Fruit fly (Drosophila melanogaster) whole organism, prepupa: ENCODE measurements around the gene Tap42.

ENCODE experiments used
- CG10631 ChIP-seq: fragments of 200-800 bp; sonication (Bioruptor generic); optimal IDR thresholded peaks from 2 replicates; lab custom pipeline; 2016; ENCODE audit warnings: missing biosample characterization, missing genetic modification characterization
- CG10669 ChIP-seq: fragments of 200-800 bp; sonication (Bioruptor generic); optimal IDR thresholded peaks from 3 replicates; lab custom pipeline; 2018; ENCODE audit warnings: missing biosample characterization, mild to moderate bottlenecking, missing genetic modification characterization, moderate library complexity
- CG11902 ChIP-seq: fragments of 200-800 bp; sonication (Bioruptor generic); optimal IDR thresholded peaks from 3 replicates; lab custom pipeline; 2016; ENCODE audit warnings: missing biosample characterization, missing genetic modification characterization
- CG1621 ChIP-seq: fragments of 200-800 bp; sonication (Bioruptor generic); optimal IDR thresholded peaks from 3 replicates; lab custom pipeline; 2018; ENCODE audit warnings: missing biosample characterization, mild to moderate bottlenecking, missing genetic modification characterization
- CG16779 ChIP-seq: fragments of 200-800 bp; sonication (Bioruptor generic); optimal IDR thresholded peaks from 3 replicates; lab custom pipeline; 2017; ENCODE audit warnings: missing biosample characterization, mild to moderate bottlenecking, missing genetic modification characterization
- CG3032 ChIP-seq: fragments of 200-800 bp; optimal IDR thresholded peaks from 2 replicates; lab custom pipeline; 2019; ENCODE audit warnings: missing biosample characterization, mild to moderate bottlenecking, missing genetic modification characterization, moderate library complexity
- CG31627 ChIP-seq: fragments of 200-800 bp; sonication (Bioruptor generic); optimal IDR thresholded peaks from 3 replicates; lab custom pipeline; 2016; ENCODE audit warnings: missing biosample characterization, missing genetic modification characterization
- CG34406 ChIP-seq: fragments of 200-800 bp; sonication (Bioruptor generic); optimal IDR thresholded peaks from 3 replicates; lab custom pipeline; 2016; ENCODE audit warnings: missing biosample characterization, missing genetic modification characterization
- CG6163 ChIP-seq: fragments of 200-800 bp; sonication (Bioruptor generic); IDR thresholded peaks from 3 replicates; pipeline ENCODE4 v1.3.6; 2022; ENCODE audit warnings: missing biosample characterization, missing genetic modification characterization
- CG6792 ChIP-seq: fragments of 200-800 bp; sonication (Bioruptor generic); optimal IDR thresholded peaks from 3 replicates; lab custom pipeline; 2016; ENCODE audit warnings: missing biosample characterization, missing genetic modification characterization
- CG6808 ChIP-seq: fragments of 200-800 bp; sonication (Bioruptor generic); optimal IDR thresholded peaks from 3 replicates; lab custom pipeline; 2017; ENCODE audit warnings: missing biosample characterization, missing genetic modification characterization, mild to moderate bottlenecking, moderate library complexity, missing genetic modification reagents
- CG7368 ChIP-seq: fragments of 200-800 bp; sonication (Bioruptor generic); optimal IDR thresholded peaks from 3 replicates; lab custom pipeline; 2016; ENCODE audit warnings: missing biosample characterization, missing genetic modification characterization
- CG8319 ChIP-seq: fragments of 200-800 bp; sonication (Bioruptor generic); optimal IDR thresholded peaks from 3 replicates; lab custom pipeline; 2016; ENCODE audit warnings: missing biosample characterization, missing genetic modification characterization
- CG8632 ChIP-seq: fragments of 200-800 bp; sonication (Bioruptor generic); optimal IDR thresholded peaks from 3 replicates; lab custom pipeline; 2016; ENCODE audit warnings: missing biosample characterization, missing genetic modification characterization
- CG9139 ChIP-seq: fragments of 200-800 bp; sonication (Bioruptor generic); optimal IDR thresholded peaks from 3 replicates; lab custom pipeline; 2017; ENCODE audit warnings: missing biosample characterization, mild to moderate bottlenecking, missing genetic modification characterization
- Eip78C ChIP-seq: fragments of 200-800 bp; sonication (Bioruptor generic); peaks from one replicate; lab custom pipeline; 2016; ENCODE audit warnings: missing biosample characterization, missing genetic modification characterization
- Eip93F ChIP-seq: fragments of 200-800 bp; sonication (Bioruptor generic); optimal IDR thresholded peaks from 2 replicates; lab custom pipeline; 2016; ENCODE audit warnings: missing biosample characterization, mild to moderate bottlenecking, missing genetic modification characterization
- Ets21C ChIP-seq: fragments of 200-800 bp; sonication (Bioruptor generic); optimal IDR thresholded peaks from 3 replicates; lab custom pipeline; 2016; ENCODE audit warnings: missing biosample characterization, missing genetic modification characterization
- Ets96B ChIP-seq: fragments of 200-800 bp; optimal IDR thresholded peaks from 2 replicates; lab custom pipeline; 2019; ENCODE audit warnings: missing biosample characterization, mild to moderate bottlenecking, missing genetic modification characterization, moderate library complexity
- Hr39 ChIP-seq: fragments of 200-800 bp; sonication (Bioruptor generic); optimal IDR thresholded peaks from 2 replicates; lab custom pipeline; 2016; ENCODE audit warnings: missing biosample characterization, missing genetic modification characterization
- Lpt ChIP-seq: fragments of 200-800 bp; sonication (Bioruptor generic); optimal IDR thresholded peaks from 3 replicates; lab custom pipeline; 2016; ENCODE audit warnings: missing biosample characterization, missing genetic modification characterization
- Met ChIP-seq: fragments of 200-800 bp; sonication (Bioruptor generic); optimal IDR thresholded peaks from 3 replicates; lab custom pipeline; 2016; ENCODE audit warnings: missing biosample characterization, missing genetic modification characterization
- Smox ChIP-seq: fragments of 200-800 bp; sonication (Bioruptor generic); optimal IDR thresholded peaks from 3 replicates; lab custom pipeline; 2016; ENCODE audit warnings: missing biosample characterization, missing genetic modification characterization
- Sox14 ChIP-seq: fragments of 200-800 bp; sonication (Bioruptor generic); optimal IDR thresholded peaks from 3 replicates; lab custom pipeline; 2016; ENCODE audit warnings: missing biosample characterization, missing genetic modification characterization
- Sox15 ChIP-seq: fragments of 200-800 bp; sonication (Bioruptor generic); optimal IDR thresholded peaks from 3 replicates; lab custom pipeline; 2016; ENCODE audit warnings: missing biosample characterization, missing genetic modification characterization
- achi ChIP-seq: fragments of 200-800 bp; sonication (Bioruptor generic); optimal IDR thresholded peaks from 3 replicates; lab custom pipeline; 2016; ENCODE audit warnings: missing biosample characterization, missing genetic modification characterization
- acj6 ChIP-seq: fragments of 200-800 bp; sonication (Bioruptor generic); optimal IDR thresholded peaks from 3 replicates; lab custom pipeline; 2016; ENCODE audit warnings: missing biosample characterization, missing genetic modification characterization
- cyc ChIP-seq: fragments of 200-800 bp; sonication (Bioruptor generic); optimal IDR thresholded peaks from 3 replicates; lab custom pipeline; 2016; ENCODE audit warnings: missing biosample characterization, missing genetic modification characterization
- dac ChIP-seq: fragments of 200-800 bp; sonication (Bioruptor generic); optimal IDR thresholded peaks from 2 replicates; lab custom pipeline; 2017; ENCODE audit warnings: missing biosample characterization, mild to moderate bottlenecking, missing genetic modification characterization
- dsx ChIP-seq: fragments of 200-800 bp; optimal IDR thresholded peaks from 3 replicates; lab custom pipeline; 2019; ENCODE audit warnings: missing biosample characterization, mild to moderate bottlenecking, missing genetic modification characterization, moderate library complexity; ENCODE audit not compliant: poor library complexity, severe bottlenecking
- eg ChIP-seq: fragments of 200-800 bp; sonication (Bioruptor generic); IDR thresholded peaks from 3 replicates; pipeline ENCODE4 v1.3.6; 2022; ENCODE audit warnings: missing biosample characterization, missing genetic modification characterization
- fd85E ChIP-seq: fragments of 200-800 bp; sonication (Bioruptor generic); optimal IDR thresholded peaks from 3 replicates; lab custom pipeline; 2016; ENCODE audit warnings: missing biosample characterization, missing genetic modification characterization
- fkh ChIP-seq: fragments of 200-800 bp; sonication (Bioruptor generic); optimal IDR thresholded peaks from 3 replicates; lab custom pipeline; 2017; ENCODE audit warnings: missing biosample characterization, mild to moderate bottlenecking, missing genetic modification characterization, moderate library complexity
- lz ChIP-seq: fragments of 200-800 bp; sonication (Bioruptor generic); optimal IDR thresholded peaks from 3 replicates; lab custom pipeline; 2016; ENCODE audit warnings: missing biosample characterization, missing genetic modification characterization
- net ChIP-seq: fragments of 200-800 bp; sonication (Bioruptor generic); optimal IDR thresholded peaks from 3 replicates; lab custom pipeline; 2016; ENCODE audit warnings: missing biosample characterization, missing genetic modification characterization
- topi ChIP-seq: fragments of 200-800 bp; sonication (Bioruptor generic); optimal IDR thresholded peaks from 3 replicates; lab custom pipeline; 2016; ENCODE audit warnings: missing biosample characterization, missing genetic modification characterization
- vri ChIP-seq: fragments of 200-800 bp; sonication (Bioruptor generic); optimal IDR thresholded peaks from 3 replicates; lab custom pipeline; 2016; ENCODE audit warnings: missing biosample characterization, mild to moderate bottlenecking, missing genetic modification characterization

Gene Tap42

DNA sequence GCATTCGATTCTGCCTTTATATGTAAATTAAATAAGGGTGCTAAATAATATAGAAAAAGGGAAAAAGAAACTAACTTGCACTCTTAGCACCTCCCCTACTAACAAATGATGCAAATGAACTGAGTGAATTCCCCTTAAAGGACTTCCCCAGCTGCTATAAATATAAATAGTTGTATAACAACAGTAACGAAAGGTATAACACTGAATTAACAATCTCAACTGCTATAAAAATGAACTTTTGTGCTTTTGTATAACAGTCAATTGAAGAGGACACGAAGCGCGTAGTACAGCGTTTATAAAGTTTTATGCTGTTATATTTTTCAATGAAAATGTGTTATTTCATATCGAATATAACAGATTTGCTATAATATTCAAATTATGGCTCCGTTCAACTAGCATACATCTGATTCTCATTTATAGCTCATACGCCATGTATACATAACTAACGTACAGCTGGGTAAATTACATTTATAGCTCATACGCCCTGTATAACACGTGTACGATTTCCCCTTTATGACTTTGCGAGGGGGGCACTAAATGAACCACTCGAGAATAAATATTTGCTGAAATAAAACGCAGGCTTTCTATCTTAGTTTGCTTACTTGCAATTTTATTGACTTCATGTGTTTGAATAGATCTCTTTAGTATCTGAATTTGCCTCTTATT, 18.0 kb upstream of the Tap42 start:
- TF ChIP-seq Eip78C (peak; percentile 73), vri (GFP tag; lab: Kevin White, UChicago) (no peak)

DNA sequence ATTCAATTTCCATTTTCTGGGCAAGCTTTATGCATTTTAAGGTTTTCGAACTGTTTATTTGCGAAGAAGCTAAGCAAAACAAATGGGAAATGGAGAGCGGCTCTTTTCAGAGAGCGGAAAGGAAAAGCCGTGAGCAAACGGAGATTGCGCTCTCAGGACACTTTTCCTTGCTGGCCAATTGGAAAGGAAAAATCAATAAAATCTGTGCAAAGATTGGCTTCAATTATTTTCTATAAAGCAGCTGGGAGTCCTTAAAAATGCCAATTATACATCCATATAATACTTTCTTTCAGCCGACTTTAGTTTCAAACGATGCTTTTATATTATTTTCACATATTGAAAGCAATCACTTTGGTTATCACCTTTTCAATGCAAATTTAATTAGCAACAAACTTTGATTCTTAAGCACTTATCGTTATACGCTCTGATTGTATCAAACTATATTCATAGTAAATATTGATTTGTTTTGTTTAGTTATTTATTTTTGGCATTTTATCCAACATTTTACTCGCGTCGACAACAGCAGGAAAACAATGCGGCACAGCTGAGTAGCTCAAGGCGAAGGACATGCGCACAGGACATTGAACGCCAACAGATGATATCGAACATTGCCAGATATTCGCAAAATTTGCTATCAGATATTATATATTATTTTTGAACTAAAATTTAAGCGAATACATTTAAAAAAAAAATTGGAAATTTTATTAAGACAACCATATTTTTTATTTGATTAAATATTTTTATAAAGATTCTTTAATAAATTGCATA, 12.7 kb upstream of the Tap42 start, which contains the start of gene CG9395:
Gene CG9395 (minus strand): TSS at position 494 of the 768 bp plus-strand sequence.
- no peak for TF ChIP-seq CG8632
- TF ChIP-seq dsx (GFP tag; lab: Kevin White, UChicago), result no peak
- no peak for TF ChIP-seq CG11902
- no peak for TF ChIP-seq CG8319

DNA sequence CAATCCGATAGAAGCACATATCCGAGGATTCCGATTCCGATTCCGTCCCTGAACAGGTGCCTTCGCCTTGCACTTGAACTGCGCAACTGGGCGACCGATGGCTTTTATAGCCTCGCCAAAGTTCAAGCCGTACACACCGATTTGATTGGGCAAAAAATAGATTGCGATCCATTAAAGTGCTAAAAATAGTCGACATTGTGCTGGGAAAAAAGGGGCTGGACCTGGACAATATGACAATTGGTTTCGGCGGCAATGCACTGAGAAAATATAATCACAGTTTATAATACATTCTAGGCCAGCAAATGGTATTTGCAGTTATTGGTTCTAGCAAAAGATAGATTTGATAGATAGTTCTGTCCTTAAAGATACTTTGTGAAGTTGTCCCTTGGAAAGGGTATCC, 6.0 kb upstream of the Tap42 start, which contains the start of gene CG9377:
Gene CG9377 (minus strand): TSS at position 101 of the 400 bp plus-strand sequence.
- TF ChIP-seq CG1621 (tag; lab: Kevin White, UChicago) (no peak), topi (GFP tag; lab: Kevin White, UChicago) (no peak), CG16779 (tag; lab: Kevin White, UChicago) (no peak), Eip93F (GFP tag; lab: Kevin White, UChicago) (no peak), Met (no peak), Lpt (no peak), CG6163 (GFP tag; lab: Robert Waterston, UW) (no peak), CG10669 (GFP tag; lab: Kevin White, UChicago) (no peak), Eip78C (no peak), CG11902 (no peak), CG3032 (tag; lab: Kevin White, UChicago) (no peak), vri (GFP tag; lab: Kevin White, UChicago) (no peak), Hr39 (GFP tag; lab: Kevin White, UChicago) (no peak), net (GFP tag; lab: Kevin White, UChicago) (no peak)

DNA sequence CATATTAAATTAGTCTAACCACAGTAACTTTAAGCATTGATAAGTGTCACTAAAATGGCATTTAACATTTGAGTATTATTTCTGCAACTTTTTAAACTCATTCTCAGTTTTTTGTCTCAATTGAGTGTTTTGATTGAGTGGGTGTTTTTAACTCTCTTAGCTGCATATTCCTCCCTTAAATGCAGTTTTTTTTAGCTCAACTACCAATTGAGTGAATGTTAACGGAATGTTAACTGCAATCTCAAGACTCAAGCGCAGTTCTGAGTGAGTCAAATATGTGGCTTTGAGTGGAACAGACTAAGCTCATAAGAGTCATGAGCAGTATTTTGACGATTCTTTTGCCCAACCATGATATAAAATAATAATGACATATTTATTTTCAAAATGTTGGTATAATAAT, 4.5 kb upstream of the Tap42 start:
- TF ChIP-seq net (GFP tag; lab: Kevin White, UChicago) (no peak), Ets96B (no peak), CG7368 (GFP tag; lab: Kevin White, UChicago) (no peak), CG6163 (GFP tag; lab: Robert Waterston, UW) (no peak), CG6808 (GFP tag; lab: Kevin White, UChicago) (no peak), Sox14 (GFP tag; lab: Kevin White, UChicago) (no peak)

DNA sequence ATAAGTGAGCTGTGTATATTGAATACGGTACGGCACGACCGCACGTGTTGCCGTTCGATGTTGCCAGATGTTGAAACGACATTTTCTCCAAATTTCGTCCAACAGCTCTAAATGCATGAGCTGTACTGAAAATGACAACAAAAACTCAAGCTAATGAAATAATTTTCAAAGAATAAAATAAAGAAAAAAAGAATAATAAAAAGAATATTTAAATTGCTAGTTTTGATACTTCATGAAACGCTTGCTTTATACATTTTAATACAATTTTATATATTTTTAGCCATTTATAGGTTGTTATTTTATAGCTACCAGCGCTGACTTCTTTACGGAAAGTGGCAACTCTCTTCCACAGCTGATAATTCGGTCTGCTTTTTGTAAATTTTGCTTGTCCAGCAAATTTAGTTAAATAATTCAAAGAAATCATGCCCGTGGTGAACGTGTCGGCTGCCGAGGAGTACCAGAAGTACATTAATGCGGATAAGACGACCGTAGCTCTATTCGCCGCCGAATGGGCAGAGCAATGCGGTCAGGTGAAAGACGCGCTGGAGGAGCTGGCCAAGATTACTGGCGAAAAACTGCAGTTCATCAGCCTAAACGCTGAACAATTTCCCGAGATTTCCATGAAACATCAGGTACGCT, 1.2 kb upstream of the Tap42 start, which contains the start of the genes Nnp-1 and Grx3:
Gene Nnp-1 (minus strand): TSS at position 81 of the 639 bp plus-strand sequence.
Gene Grx3 (plus strand): TSS at position 339 of the 639 bp plus-strand sequence.
- TF ChIP-seq CG6792 (GFP tag; lab: Kevin White, UChicago) (no peak), cyc (GFP tag; lab: Kevin White, UChicago) (peak; percentile 35), achi (GFP tag; lab: Kevin White, UChicago) (peak; percentile 52), fd85E (GFP tag; lab: Kevin White, UChicago) (no peak), lz (GFP tag; lab: Kevin White, UChicago) (peak; percentile 48), CG9139 (no peak), CG10631 (GFP tag; lab: Kevin White, UChicago) (peak; percentile 57), dac (GFP tag; lab: Kevin White, UChicago) (no peak), acj6 (GFP tag; lab: Kevin White, UChicago) (peak; percentile 59), eg (peak; percentile 32; the same call in 1 of the 3 replicates), Smox (peak; percentile 39), Hr39 (GFP tag; lab: Kevin White, UChicago) (peak; percentile 45), CG34406 (peak; percentile 43), CG1621 (tag; lab: Kevin White, UChicago) (peak; percentile 75), Eip78C (no peak), CG31627 (peak; percentile 27), CG11902 (peak; percentile 26), Ets21C (peak; percentile 20), fkh (GFP tag; lab: Kevin White, UChicago) (no peak), CG8319 (peak; percentile 22), Sox15 (GFP tag; lab: Kevin White, UChicago) (peak; percentile 20)
- TF ChIP-seq, all 60 proteins: peak for 15
